Fruit fly (Drosophila melanogaster) whole organism, embryonic: ENCODE results near the gene CG5273.

Experiments used
- Aef1 ChIP-seq: fragments of 200-800 bp; sonication (Bioruptor generic); IDR thresholded peaks from 3 replicates; pipeline ENCODE4 v1.3.6; 2022; ENCODE audit warnings: missing biosample characterization, missing genetic modification characterization
- CG10431 ChIP-seq: fragments of 200-800 bp; sonication (Bioruptor generic); optimal IDR thresholded peaks from 3 replicates; lab custom pipeline; 2018; ENCODE audit warnings: missing biosample characterization, mild to moderate bottlenecking, missing genetic modification characterization
- CG11247 ChIP-seq: fragments of 200-800 bp; sonication (Bioruptor generic); IDR thresholded peaks from 2 replicates; pipeline ENCODE4 v1.3.6; 2022; ENCODE audit warnings: missing biosample characterization, missing genetic modification characterization
- CG11560 ChIP-seq: fragments of 200-800 bp; sonication (Bioruptor generic); IDR thresholded peaks from 3 replicates; pipeline ENCODE4 v1.3.6; 2022; ENCODE audit warnings: missing biosample characterization, missing genetic modification characterization
- CG12299 ChIP-seq: fragments of 200-800 bp; sonication (Bioruptor generic); optimal IDR thresholded peaks from 2 replicates; lab custom pipeline; 2018; ENCODE audit warnings: missing biosample characterization, mild to moderate bottlenecking, missing genetic modification characterization
- CG13624 ChIP-seq: fragments of 200-800 bp; sonication (Bioruptor generic); optimal IDR thresholded peaks from 2 replicates; lab custom pipeline; 2016; ENCODE audit warnings: missing biosample characterization, missing genetic modification characterization
- CG2129 ChIP-seq: fragments of 200-800 bp; sonication (Bioruptor generic); IDR thresholded peaks from 2 replicates; pipeline ENCODE4 v1.3.6; 2022; ENCODE audit warnings: missing biosample characterization, missing genetic modification characterization; ENCODE audit not compliant: partially characterized antibody
- CG2678 ChIP-seq: fragments of 200-800 bp; sonication (Bioruptor generic); optimal IDR thresholded peaks from 3 replicates; lab custom pipeline; 2019; ENCODE audit warnings: missing biosample characterization, mild to moderate bottlenecking, missing genetic modification characterization, moderate library complexity
- CG42726 ChIP-seq: fragments of 200-800 bp; sonication (Bioruptor generic); IDR thresholded peaks from 2 replicates; pipeline ENCODE4 v1.3.6; 2022; ENCODE audit warnings: missing biosample characterization, missing genetic modification characterization; ENCODE audit not compliant: partially characterized antibody
- CG4707 ChIP-seq: fragments of 200-800 bp; sonication (Bioruptor generic); optimal IDR thresholded peaks from 2 replicates; lab custom pipeline; 2018; ENCODE audit warnings: missing biosample characterization, mild to moderate bottlenecking, missing genetic modification characterization, moderate library complexity
- CG6254 ChIP-seq: fragments of 200-800 bp; sonication (Bioruptor generic); optimal IDR thresholded peaks from 3 replicates; lab custom pipeline; 2017; ENCODE audit warnings: mild to moderate bottlenecking, missing biosample characterization, missing genetic modification reagents, missing genetic modification characterization
- CG7357 ChIP-seq: fragments of 200-800 bp; sonication (Bioruptor generic); IDR thresholded peaks from 3 replicates; pipeline ENCODE4 v1.3.6; 2022; ENCODE audit warnings: missing biosample characterization, missing genetic modification characterization
- CG9215 ChIP-seq: fragments of 200-800 bp; sonication (Bioruptor generic); IDR thresholded peaks from 2 replicates; pipeline ENCODE4 v1.3.6; 2022; ENCODE audit warnings: missing biosample characterization, missing genetic modification characterization
- CG9609 ChIP-seq: fragments of 200-800 bp; sonication (Bioruptor generic); optimal IDR thresholded peaks from 3 replicates; lab custom pipeline; 2016; ENCODE audit warnings: missing biosample characterization, missing genetic modification characterization
- CG9727 ChIP-seq: fragments of 200-800 bp; sonication (Bioruptor generic); optimal IDR thresholded peaks from 3 replicates; lab custom pipeline; 2017; ENCODE audit warnings: missing biosample characterization, mild to moderate bottlenecking, missing genetic modification characterization
- CG9876 ChIP-seq: fragments of 200-800 bp; sonication (Bioruptor generic); optimal IDR thresholded peaks from 2 replicates; lab custom pipeline; 2016; ENCODE audit warnings: missing biosample characterization, missing genetic modification characterization
- Chrac-16 ChIP-seq: fragments of 200-800 bp; sonication (Bioruptor generic); optimal IDR thresholded peaks from 3 replicates; lab custom pipeline; 2016; ENCODE audit warnings: missing biosample characterization, missing genetic modification characterization
- Dip2 ChIP-seq: fragments of 200-800 bp; sonication (Bioruptor generic); IDR thresholded peaks from 2 replicates; pipeline ENCODE4 v1.3.6; 2022; ENCODE audit warnings: missing biosample characterization, missing genetic modification characterization
- Dip3 ChIP-seq: fragments of 200-800 bp; sonication (Bioruptor generic); optimal IDR thresholded peaks from 3 replicates; lab custom pipeline; 2016; ENCODE audit warnings: missing biosample characterization, missing genetic modification characterization
- Eip74EF ChIP-seq, 2 experiments: fragments of 200-800 bp in 1 of 2; fragments of >200 bp in 1 of 2; sonication (Bioruptor generic) in 1 of 2; optimal IDR thresholded peaks; 2 replicates each; lab custom pipeline; 2017 to 2019; ENCODE audit warnings: missing biosample characterization in 2 of 2, missing genetic modification characterization in 2 of 2, mild to moderate bottlenecking in 1 of 2, moderate library complexity in 1 of 2
- Elba2 ChIP-seq: fragments of 200-800 bp; sonication (Bioruptor generic); optimal IDR thresholded peaks from 3 replicates; lab custom pipeline; 2016; ENCODE audit warnings: missing biosample characterization, missing genetic modification characterization
- Fer1 ChIP-seq: fragments of 200-800 bp; sonication (Bioruptor generic); optimal IDR thresholded peaks from 2 replicates; lab custom pipeline; 2017; ENCODE audit warnings: missing biosample characterization, mild to moderate bottlenecking, missing genetic modification characterization
- HHEX ChIP-seq: fragments of 200-800 bp; sonication (Bioruptor generic); optimal IDR thresholded peaks from 3 replicates; lab custom pipeline; 2017; ENCODE audit warnings: missing biosample characterization, mild to moderate bottlenecking, missing genetic modification characterization, missing genetic modification reagents
- HLH4C ChIP-seq: fragments of 200-800 bp; sonication (Bioruptor generic); IDR thresholded peaks from 3 replicates; pipeline ENCODE4 v1.3.6; 2022; ENCODE audit warnings: missing biosample characterization, missing genetic modification characterization; ENCODE audit not compliant: partially characterized antibody
- Hand ChIP-seq: fragments of 200-800 bp; sonication (Bioruptor generic); optimal IDR thresholded peaks from 2 replicates; lab custom pipeline; 2017; ENCODE audit warnings: mild to moderate bottlenecking, missing biosample characterization, missing genetic modification reagents, missing genetic modification characterization
- HmgZ ChIP-seq: fragments of 200-800 bp; sonication (Bioruptor generic); optimal IDR thresholded peaks from 2 replicates; lab custom pipeline; 2018; ENCODE audit warnings: missing biosample characterization, mild to moderate bottlenecking, missing genetic modification characterization
- MESR4 ChIP-seq: fragments of 200-800 bp; sonication (Bioruptor generic); optimal IDR thresholded peaks from 2 replicates; lab custom pipeline; 2018; ENCODE audit warnings: missing biosample characterization, mild to moderate bottlenecking, missing genetic modification characterization, moderate library complexity
- PHDP ChIP-seq: fragments of 200-800 bp; sonication (Bioruptor generic); optimal IDR thresholded peaks from 3 replicates; lab custom pipeline; 2018; ENCODE audit warnings: missing biosample characterization, mild to moderate bottlenecking, missing genetic modification characterization, moderate library complexity
- Side ChIP-seq: fragments of 200-800 bp; sonication (Bioruptor generic); optimal IDR thresholded peaks from 2 replicates; lab custom pipeline; 2016; ENCODE audit warnings: missing biosample characterization, missing genetic modification characterization
- Trl ChIP-seq, 3 experiments: fragments of >200 bp in 2 of 3; fragments of 200-800 bp in 1 of 3; sonication (Bioruptor generic) in 1 of 3; optimal IDR thresholded peaks; 2 replicates in 1 of 3; 3 replicates in 2 of 3; lab custom pipeline; 2016 to 2017; ENCODE audit warnings: missing biosample characterization in 1 of 3, missing genetic modification characterization in 1 of 3
- aop ChIP-seq: fragments of 200-800 bp; sonication (Bioruptor generic); IDR thresholded peaks from 2 replicates; pipeline ENCODE4 v1.3.6; 2022; ENCODE audit warnings: missing biosample characterization, missing genetic modification characterization
- bcd ChIP-seq: fragments of 200-800 bp; sonication (Bioruptor generic); optimal IDR thresholded peaks from 2 replicates; lab custom pipeline; 2017; ENCODE audit warnings: missing biosample characterization, mild to moderate bottlenecking, missing genetic modification characterization
- cas ChIP-seq: fragments of 200-800 bp; sonication (Bioruptor generic); IDR thresholded peaks from 2 replicates; pipeline ENCODE4 v1.3.6; 2022; ENCODE audit warnings: missing biosample characterization, missing genetic modification characterization
- crc ChIP-seq: fragments of 200-800 bp; sonication (Bioruptor generic); optimal IDR thresholded peaks from 2 replicates; lab custom pipeline; 2016; ENCODE audit warnings: missing biosample characterization, missing genetic modification characterization
- fru ChIP-seq: fragments of >200 bp; optimal IDR thresholded peaks from 2 replicates; lab custom pipeline; 2017
- gcm2 ChIP-seq: fragments of 200-800 bp; sonication (Bioruptor generic); optimal IDR thresholded peaks from 2 replicates; lab custom pipeline; 2016; ENCODE audit warnings: missing biosample characterization, missing genetic modification characterization
- ham ChIP-seq: fragments of 200-800 bp; sonication (Bioruptor generic); IDR thresholded peaks from 2 replicates; pipeline ENCODE4 v1.3.6; 2022; ENCODE audit warnings: missing biosample characterization, missing genetic modification characterization
- hb ChIP-seq: fragments of 200-800 bp; sonication (Bioruptor generic); IDR thresholded peaks from 3 replicates; pipeline ENCODE4 v1.3.6; 2022; ENCODE audit warnings: missing biosample characterization, missing genetic modification characterization; ENCODE audit not compliant: partially characterized antibody
- ind ChIP-seq: fragments of 200-800 bp; sonication (Bioruptor generic); optimal IDR thresholded peaks from 3 replicates; lab custom pipeline; 2016; ENCODE audit warnings: missing biosample characterization, missing genetic modification characterization
- jing ChIP-seq: fragments of 200-800 bp; sonication (Bioruptor generic); optimal IDR thresholded peaks from 2 replicates; lab custom pipeline; 2018; ENCODE audit warnings: missing biosample characterization, mild to moderate bottlenecking, missing genetic modification characterization
- nerfin-1 ChIP-seq: fragments of 200-800 bp; sonication (Bioruptor generic); optimal IDR thresholded peaks from 3 replicates; lab custom pipeline; 2019; ENCODE audit warnings: missing biosample characterization, mild to moderate bottlenecking, missing genetic modification characterization, moderate library complexity
- oc ChIP-seq: fragments of 200-800 bp; sonication (Bioruptor generic); optimal IDR thresholded peaks from 2 replicates; lab custom pipeline; 2018; ENCODE audit warnings: missing biosample characterization, mild to moderate bottlenecking, missing genetic modification characterization, moderate library complexity
- otp ChIP-seq: fragments of 200-800 bp; sonication (Bioruptor generic); IDR thresholded peaks from 3 replicates; pipeline ENCODE4, ENCODE4 v1.3.6; 2022; ENCODE audit warnings: missing biosample characterization, missing genetic modification characterization
- phol ChIP-seq: fragments of 200-800 bp; sonication (Bioruptor generic); optimal IDR thresholded peaks from 3 replicates; lab custom pipeline; 2018; ENCODE audit warnings: missing biosample characterization, mild to moderate bottlenecking, missing genetic modification characterization, moderate library complexity
- slou ChIP-seq: fragments of 200-800 bp; sonication (Bioruptor generic); optimal IDR thresholded peaks from 3 replicates; lab custom pipeline; 2016; ENCODE audit warnings: missing biosample characterization, missing genetic modification characterization
- so ChIP-seq: fragments of 200-800 bp; sonication (Bioruptor generic); IDR thresholded peaks from 3 replicates; pipeline ENCODE4 v1.3.6; 2022; ENCODE audit warnings: missing biosample characterization, missing genetic modification characterization
- tap ChIP-seq: fragments of 200-800 bp; optimal IDR thresholded peaks from 3 replicates; lab custom pipeline; 2019; ENCODE audit warnings: missing biosample characterization, mild to moderate bottlenecking, missing genetic modification characterization, moderate library complexity
- tin ChIP-seq: fragments of 200-800 bp; sonication (Bioruptor generic); optimal IDR thresholded peaks from 3 replicates; lab custom pipeline; 2016; ENCODE audit warnings: missing biosample characterization, missing genetic modification characterization
- vfl ChIP-seq: fragments of 200-800 bp; sonication (Bioruptor generic); optimal IDR thresholded peaks from 2 replicates; lab custom pipeline; 2016; ENCODE audit warnings: missing biosample characterization, missing genetic modification characterization

Gene CG5273

DNA sequence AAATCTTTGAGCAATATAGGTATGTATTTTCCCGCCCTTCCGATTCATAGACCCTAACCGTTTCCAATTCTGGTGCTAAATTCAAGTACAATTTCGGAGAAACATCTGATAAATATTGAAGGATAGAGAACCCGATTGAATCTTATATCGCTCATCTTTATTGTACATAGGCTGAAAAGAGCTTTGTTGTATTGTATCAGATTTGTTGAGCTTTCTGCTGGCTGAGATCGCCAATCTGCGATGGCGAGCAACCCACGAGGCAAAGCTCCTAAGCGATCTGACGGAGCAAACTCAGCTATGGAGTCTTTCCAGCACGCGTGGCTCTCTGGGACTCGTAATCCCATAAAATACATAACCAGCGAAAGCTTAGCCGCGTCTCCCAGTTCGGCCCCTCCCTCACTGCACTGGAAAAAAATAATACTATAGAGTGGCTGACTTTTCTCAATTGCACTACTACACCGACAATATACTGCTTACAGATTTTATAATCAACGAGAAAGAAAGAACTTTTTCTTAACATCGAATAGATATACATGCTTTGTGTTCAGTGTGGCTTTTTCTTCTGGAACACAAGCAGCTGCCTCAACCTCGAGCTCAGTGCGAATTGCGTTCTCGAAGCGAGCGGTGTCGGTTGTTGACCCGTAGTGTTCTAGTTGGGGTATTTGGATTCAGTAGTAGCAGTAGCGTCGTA is 3.6 kb upstream of the CG5273 start (continued):
- no peak for TF ChIP-seq fru (lab: Kevin White, UChicago)
- TF ChIP-seq hb: no peak
- peak; percentile 73; the same call in 1 of the 3 replicates for TF ChIP-seq so (GFP tag; lab: Robert Waterston, UW)
- TF ChIP-seq Trl (optimal IDR thresholded peaks at IDR 0.05; lab: Kevin White, UChicago): peak in 1 of 2 experiments; percentile 32
- TF ChIP-seq Trl (GFP tag; optimal IDR thresholded peaks at IDR 0.05; lab: Kevin White, UChicago): peak; percentile 80
- no peak for TF ChIP-seq CG10431 (GFP tag; lab: Kevin White, UChicago)
- no peak for TF ChIP-seq Elba2 (GFP tag; lab: Kevin White, UChicago)
- TF ChIP-seq CG9215 (GFP tag; lab: Robert Waterston, UW): peak; percentile 86
- TF ChIP-seq HLH4C (GFP tag; lab: Robert Waterston, UW): no peak
- no peak for TF ChIP-seq Dip2 (GFP tag; lab: Robert Waterston, UW)
- peak; percentile 59 for TF ChIP-seq CG6254
- peak; percentile 83 for TF ChIP-seq bcd
- TF ChIP-seq Hand (GFP tag; lab: Kevin White, UChicago): peak; percentile 87
- peak; percentile 78 for TF ChIP-seq tin (GFP tag; lab: Kevin White, UChicago)
- TF ChIP-seq HHEX: peak; percentile 90
- peak; percentile 63 for TF ChIP-seq CG9876 (GFP tag; lab: Kevin White, UChicago)
- TF ChIP-seq CG7357 (GFP tag; lab: Robert Waterston, UW): peak; percentile 69; the same call in 2 of the 3 replicates
- TF ChIP-seq cas (GFP tag; lab: Robert Waterston, UW): peak; percentile 76
- peak; percentile 72 for TF ChIP-seq Chrac-16 (GFP tag; lab: Kevin White, UChicago)
- peak; percentile 78 for TF ChIP-seq gcm2 (GFP tag; lab: Kevin White, UChicago)
- peak; percentile 36 for TF ChIP-seq nerfin-1 (tag; lab: Kevin White, UChicago)
- peak; percentile 85 for TF ChIP-seq ind
- peak; percentile 70 for TF ChIP-seq CG12299 (tag; lab: Kevin White, UChicago)
- peak; percentile 71 for TF ChIP-seq CG9727 (GFP tag; lab: Kevin White, UChicago)
- TF ChIP-seq HmgZ: peak; percentile 93
- peak; percentile 68 for TF ChIP-seq oc (tag; lab: Kevin White, UChicago)
- peak; percentile 85 for TF ChIP-seq Side (GFP tag; lab: Kevin White, UChicago)
- peak; percentile 87 for TF ChIP-seq vfl
- TF ChIP-seq CG9609: peak; percentile 75
- TF ChIP-seq Dip3 (GFP tag; lab: Kevin White, UChicago): peak; percentile 92
- TF ChIP-seq tap: peak; percentile 74
- peak; percentile 20 for TF ChIP-seq MESR4 (GFP tag; lab: Kevin White, UChicago)
- TF ChIP-seq Aef1 (GFP tag; lab: Robert Waterston, UW): peak; percentile 78
- no peak for TF ChIP-seq CG2129
- TF ChIP-seq CG4707 (GFP tag; lab: Kevin White, UChicago): peak; percentile 51
- TF ChIP-seq otp (GFP tag; lab: Robert Waterston, UW): peak; percentile 86
- peak; percentile 95 for TF ChIP-seq CG13624 (GFP tag; lab: Kevin White, UChicago)
- peak; percentile 36 for TF ChIP-seq jing (GFP tag; lab: Kevin White, UChicago)
- peak; percentile 61 for TF ChIP-seq phol
- peak; percentile 88 for TF ChIP-seq Fer1 (GFP tag; lab: Kevin White, UChicago)
- TF ChIP-seq aop: no peak
- peak; percentile 37 for TF ChIP-seq slou (GFP tag; lab: Kevin White, UChicago)
- TF ChIP-seq CG2678 (tag; lab: Kevin White, UChicago): peak; percentile 88
- TF ChIP-seq CG11560: peak; percentile 80
- peak in 1 of 2 experiments; percentile 45 for TF ChIP-seq Eip74EF (GFP tag; optimal IDR thresholded peaks at IDR 0.05; lab: Kevin White, UChicago)
- TF ChIP-seq PHDP (tag; lab: Kevin White, UChicago): peak; percentile 87
- peak; percentile 58; the same call in 1 of the 2 replicates for TF ChIP-seq ham (GFP tag; lab: Robert Waterston, UW)
- peak; percentile 88 for TF ChIP-seq CG11247 (GFP tag; lab: Robert Waterston, UW)
- TF ChIP-seq crc (GFP tag; lab: Kevin White, UChicago): peak; percentile 72
- no peak for TF ChIP-seq CG42726 (GFP tag; lab: Robert Waterston, UW)
